Fruit fly (Drosophila melanogaster) whole organism, adult: ENCODE measurements around the gene sordd1.

Experiments used
- CG7045 ChIP-seq: fragments of 200-800 bp; sonication (Bioruptor generic); optimal IDR thresholded peaks from 2 replicates; lab custom pipeline; 2017; ENCODE audit warnings: missing biosample characterization, mild to moderate bottlenecking, missing genetic modification characterization
- ovo ChIP-seq: fragments of 200-800 bp; sonication (Bioruptor generic); optimal IDR thresholded peaks from 2 replicates; lab custom pipeline; 2016; ENCODE audit warnings: missing biosample characterization, missing genetic modification characterization
- toe ChIP-seq: fragments of 200-800 bp; sonication (Bioruptor generic); optimal IDR thresholded peaks from 2 replicates; lab custom pipeline; 2016; ENCODE audit warnings: missing biosample characterization, missing genetic modification characterization

- peak; percentile 29 for TF ChIP-seq ovo (GFP tag; lab: Kevin White, UChicago)
- TF ChIP-seq toe (GFP tag; lab: Kevin White, UChicago) = no peak
- TF ChIP-seq CG7045 (GFP tag; lab: Kevin White, UChicago) = no peak
These were observed 38.9 kb upstream of the sordd1 start for dm6 chrX:15834594-15835236.
